Fruit fly (Drosophila melanogaster): ENCODE results near the gene CG1239.

The CG1239 gene

dm6 chr3R:5778731-5779593 is 45.6 kb downstream of the CG1239 start, which contains the start of gene jagn (continued):
- TF ChIP-seq fru (optimal IDR thresholded peaks at IDR 0.05) (no peak), CG4404 (GFP tag; IDR thresholded peaks at IDR 0.05) (peak; percentile 28; the same call in 1 of the 2 replicates), chn (GFP tag; optimal IDR thresholded peaks at IDR 0.05) (peak; percentile 77), Optix (GFP tag; IDR thresholded peaks at IDR 0.05) (peak; percentile 53; the same call in 1 of the 3 replicates), D (optimal IDR thresholded peaks at IDR 0.05) (no peak), D (GFP tag; optimal IDR thresholded peaks at IDR 0.05) (no peak), zen (tag; optimal IDR thresholded peaks at IDR 0.05) (peak; percentile 42), luna (GFP tag; optimal IDR thresholded peaks at IDR 0.05) (peak; percentile 51), hbn (GFP tag; IDR thresholded peaks at IDR 0.05; ENCODE audit: partially characterized antibody) (peak; percentile 99), CG15269 (tag; optimal IDR thresholded peaks at IDR 0.05) (peak; percentile 38), NFAT (GFP tag; IDR thresholded peaks at IDR 0.05) (peak; percentile 91), CG3726 (GFP tag; IDR thresholded peaks at IDR 0.05) (no peak), tio (GFP tag; optimal IDR thresholded peaks at IDR 0.05) (no peak), Abd-B (GFP tag; optimal IDR thresholded peaks at IDR 0.05) (peak; percentile 66), corto (GFP tag; optimal IDR thresholded peaks at IDR 0.05) (no peak), ap (GFP tag; IDR thresholded peaks at IDR 0.05) (no peak), CG7987 (GFP tag; optimal IDR thresholded peaks at IDR 0.05) (peak; percentile 78), CG17568 (GFP tag; optimal IDR thresholded peaks at IDR 0.05) (no peak), PHDP (tag; optimal IDR thresholded peaks at IDR 0.05) (peak; percentile 60), Asciz (GFP tag; optimal IDR thresholded peaks at IDR 0.05) (no peak), CG12391 (tag; optimal IDR thresholded peaks at IDR 0.05) (peak; percentile 68), CG9817 (tag; optimal IDR thresholded peaks at IDR 0.05) (peak; percentile 47), chinmo (GFP tag; IDR thresholded peaks at IDR 0.05; ENCODE audit: partially characterized antibody) (peak; percentile 99), shn (GFP tag; optimal IDR thresholded peaks at IDR 0.05) (peak; percentile 59), Doc3 (GFP tag; IDR thresholded peaks at IDR 0.05; ENCODE audit: partially characterized antibody) (peak; percentile 99), Tbp (GFP tag; optimal IDR thresholded peaks at IDR 0.05) (no peak), ssp (GFP tag; IDR thresholded peaks at IDR 0.05) (peak; percentile 53), bab2 (GFP tag; optimal IDR thresholded peaks at IDR 0.05) (peak; percentile 60), CG1603 (tag; optimal IDR thresholded peaks at IDR 0.05) (peak; percentile 77), CG10462 (GFP tag; optimal IDR thresholded peaks at IDR 0.05) (peak; percentile 62), pho (GFP tag; optimal IDR thresholded peaks at IDR 0.05) (peak; percentile 81), Ravus (GFP tag; IDR thresholded peaks at IDR 0.05) (no peak), CG15601 (tag; optimal IDR thresholded peaks at IDR 0.05) (peak; percentile 53), CG9797 (GFP tag; optimal IDR thresholded peaks at IDR 0.05) (peak; percentile 48), cato (GFP tag; optimal IDR thresholded peaks at IDR 0.05; ENCODE audit: borderline replicate concordance) (no peak), Dip3 (GFP tag; optimal IDR thresholded peaks at IDR 0.05) (peak; percentile 75), CG43689 (GFP tag; IDR thresholded peaks at IDR 0.05) (no peak), sisA (GFP tag; IDR thresholded peaks at IDR 0.05) (peak; percentile 62), CG1024 (GFP tag; IDR thresholded peaks at IDR 0.05) (peak; percentile 46; the same call in 1 of the 2 replicates), CG2712 (tag; optimal IDR thresholded peaks at IDR 0.05) (peak; percentile 54), psq (GFP tag; optimal IDR thresholded peaks at IDR 0.05) (peak; percentile 31), CG8944 (GFP tag; optimal IDR thresholded peaks at IDR 0.05) (peak; percentile 71), schlank (tag; optimal IDR thresholded peaks at IDR 0.05) (no peak), E2f2 (GFP tag; IDR thresholded peaks at IDR 0.05) (peak; percentile 44; the same call in 1 of the 2 replicates), CG2116 (GFP tag; optimal IDR thresholded peaks at IDR 0.05) (peak; percentile 76), fu2 (GFP tag; optimal IDR thresholded peaks at IDR 0.05) (peak; percentile 41), CG10209 (GFP tag; optimal IDR thresholded peaks at IDR 0.05) (peak; percentile 26), Deaf1 (tag; optimal IDR thresholded peaks at IDR 0.05) (peak; percentile 41), CG34422 (GFP tag; IDR thresholded peaks at IDR 0.05) (peak; percentile 59; the same call in 1 of the 3 replicates)
